Fruit fly (Drosophila melanogaster) whole organism, embryonic: Measurements from ENCODE around the gene CG42727.

Experiments
- Abd-B ChIP-seq: fragments of 200-800 bp; sonication (Bioruptor generic); optimal IDR thresholded peaks from 2 replicates; lab custom pipeline; 2018; ENCODE audit warnings: missing biosample characterization, mild to moderate bottlenecking, missing genetic modification characterization, moderate library complexity
- Adf1 ChIP-seq: fragments of 200-800 bp; sonication (Bioruptor generic); IDR thresholded peaks from 2 replicates; pipeline ENCODE4 v1.3.6; 2022; ENCODE audit warnings: missing biosample characterization, missing genetic modification characterization
- Aef1 ChIP-seq: fragments of 200-800 bp; sonication (Bioruptor generic); IDR thresholded peaks from 3 replicates; pipeline ENCODE4 v1.3.6; 2022; ENCODE audit warnings: missing biosample characterization, missing genetic modification characterization
- Blimp-1 ChIP-seq: fragments of 200-800 bp; sonication (Bioruptor generic); optimal IDR thresholded peaks from 3 replicates; lab custom pipeline; 2018; ENCODE audit warnings: missing biosample characterization, missing genetic modification characterization, mild to moderate bottlenecking, moderate library complexity, missing genetic modification reagents
- CG10147 ChIP-seq: fragments of 200-800 bp; sonication (Bioruptor generic); optimal IDR thresholded peaks from 2 replicates; lab custom pipeline; 2019; ENCODE audit warnings: missing biosample characterization, mild to moderate bottlenecking, missing genetic modification characterization, moderate library complexity
- CG10431 ChIP-seq: fragments of 200-800 bp; sonication (Bioruptor generic); optimal IDR thresholded peaks from 3 replicates; lab custom pipeline; 2018; ENCODE audit warnings: missing biosample characterization, mild to moderate bottlenecking, missing genetic modification characterization
- CG11247 ChIP-seq: fragments of 200-800 bp; sonication (Bioruptor generic); IDR thresholded peaks from 2 replicates; pipeline ENCODE4 v1.3.6; 2022; ENCODE audit warnings: missing biosample characterization, missing genetic modification characterization
- CG11398 ChIP-seq: fragments of 200-800 bp; sonication (Bioruptor generic); optimal IDR thresholded peaks from 2 replicates; lab custom pipeline; 2016; ENCODE audit warnings: missing biosample characterization, missing genetic modification characterization
- CG11696 ChIP-seq: fragments of 200-800 bp; sonication (Bioruptor generic); IDR thresholded peaks from 2 replicates; pipeline ENCODE4 v1.3.6; 2022; ENCODE audit warnings: missing biosample characterization, missing genetic modification characterization
- CG12104 ChIP-seq: fragments of 200-800 bp; sonication (Bioruptor generic); optimal IDR thresholded peaks from 3 replicates; lab custom pipeline; 2016; ENCODE audit warnings: missing biosample characterization, missing genetic modification characterization
- CG12236 ChIP-seq: fragments of 200-800 bp; sonication (Bioruptor generic); optimal IDR thresholded peaks from 2 replicates; lab custom pipeline; 2016; ENCODE audit warnings: missing biosample characterization, missing genetic modification characterization
- CG12769 ChIP-seq: fragments of 200-800 bp; sonication (Bioruptor generic); optimal IDR thresholded peaks from 2 replicates; lab custom pipeline; 2019; ENCODE audit warnings: missing biosample characterization, mild to moderate bottlenecking, missing genetic modification characterization, moderate library complexity
- CG15479 ChIP-seq: fragments of 200-800 bp; sonication (Bioruptor generic); optimal IDR thresholded peaks from 3 replicates; lab custom pipeline; 2019; ENCODE audit warnings: missing biosample characterization, mild to moderate bottlenecking, missing genetic modification characterization, moderate library complexity
- CG2199 ChIP-seq: fragments of 200-800 bp; sonication (Bioruptor generic); IDR thresholded peaks from 3 replicates; pipeline ENCODE4 v1.3.6; 2022; ENCODE audit warnings: missing biosample characterization, missing genetic modification characterization
- CG31388 ChIP-seq: fragments of 200-800 bp; sonication (Bioruptor generic); optimal IDR thresholded peaks from 2 replicates; lab custom pipeline; 2016; ENCODE audit warnings: missing biosample characterization, missing genetic modification characterization
- CG33557 ChIP-seq: fragments of 200-800 bp; sonication (Bioruptor generic); optimal IDR thresholded peaks from 2 replicates; lab custom pipeline; 2019; ENCODE audit warnings: missing biosample characterization, mild to moderate bottlenecking, missing genetic modification characterization, moderate library complexity
- CG3726 ChIP-seq: fragments of 200-800 bp; sonication (Bioruptor generic); IDR thresholded peaks from 3 replicates; pipeline ENCODE4, ENCODE4 v1.3.6; 2022; ENCODE audit warnings: missing biosample characterization, missing genetic modification characterization
- CG5180 ChIP-seq: fragments of 200-800 bp; sonication (Bioruptor generic); optimal IDR thresholded peaks from 3 replicates; lab custom pipeline; 2017; ENCODE audit warnings: missing biosample characterization, missing genetic modification characterization, mild to moderate bottlenecking, moderate library complexity, missing genetic modification reagents
- CG7372 ChIP-seq: fragments of 200-800 bp; sonication (Bioruptor generic); IDR thresholded peaks from 2 replicates; pipeline ENCODE4 v1.3.6; 2022; ENCODE audit warnings: missing biosample characterization, missing genetic modification characterization
- Dek ChIP-seq: fragments of 200-800 bp; sonication (Bioruptor generic); optimal IDR thresholded peaks from 3 replicates; lab custom pipeline; 2019; ENCODE audit warnings: missing biosample characterization, mild to moderate bottlenecking, missing genetic modification characterization, moderate library complexity
- Elba2 ChIP-seq: fragments of 200-800 bp; sonication (Bioruptor generic); optimal IDR thresholded peaks from 3 replicates; lab custom pipeline; 2016; ENCODE audit warnings: missing biosample characterization, missing genetic modification characterization
- Hmr ChIP-seq: fragments of 200-800 bp; sonication (Bioruptor generic); optimal IDR thresholded peaks from 3 replicates; lab custom pipeline; 2017; ENCODE audit warnings: mild to moderate bottlenecking, missing biosample characterization, missing genetic modification reagents, missing genetic modification characterization
- Hmx ChIP-seq: fragments of 200-800 bp; sonication (Bioruptor generic); optimal IDR thresholded peaks from 2 replicates; lab custom pipeline; 2016; ENCODE audit warnings: missing biosample characterization, missing genetic modification characterization
- Med ChIP-seq: fragments of 200-800 bp; sonication (Bioruptor generic); peaks from one replicate; lab custom pipeline; 2016; ENCODE audit warnings: missing biosample characterization, missing genetic modification characterization, mild to moderate bottlenecking, inconsistent platforms, moderate library complexity
- Nf-YC ChIP-seq: fragments of 200-800 bp; optimal IDR thresholded peaks from 3 replicates; lab custom pipeline; 2019; ENCODE audit warnings: missing biosample characterization, mild to moderate bottlenecking, missing genetic modification characterization, moderate library complexity
- Opbp ChIP-seq: fragments of 200-800 bp; sonication (Bioruptor generic); IDR thresholded peaks from 3 replicates; pipeline ENCODE4 v1.3.6; 2022; ENCODE audit warnings: missing biosample characterization, missing genetic modification characterization; ENCODE audit not compliant: partially characterized antibody
- Pdp1 ChIP-seq, 2 experiments: fragments of 200-800 bp; sonication (Bioruptor generic); optimal IDR thresholded peaks; 3 replicates each; lab custom pipeline; 2016; ENCODE audit warnings: missing biosample characterization in 2 of 2, missing genetic modification characterization in 2 of 2, mild to moderate bottlenecking in 1 of 2, moderate library complexity in 1 of 2
- Side ChIP-seq: fragments of 200-800 bp; sonication (Bioruptor generic); optimal IDR thresholded peaks from 2 replicates; lab custom pipeline; 2016; ENCODE audit warnings: missing biosample characterization, missing genetic modification characterization
- Sry-δ ChIP-seq: fragments of 200-800 bp; sonication (Bioruptor generic); optimal IDR thresholded peaks from 2 replicates; lab custom pipeline; 2016; ENCODE audit warnings: missing biosample characterization, missing genetic modification characterization
- Trl ChIP-seq, 3 experiments: fragments of >200 bp in 2 of 3; fragments of 200-800 bp in 1 of 3; sonication (Bioruptor generic) in 1 of 3; optimal IDR thresholded peaks; 2 replicates in 1 of 3; 3 replicates in 2 of 3; lab custom pipeline; 2016 to 2017; ENCODE audit warnings: missing biosample characterization in 1 of 3, missing genetic modification characterization in 1 of 3
- Xbp1 ChIP-seq: fragments of 200-800 bp; sonication (Bioruptor generic); optimal IDR thresholded peaks from 3 replicates; lab custom pipeline; 2016; ENCODE audit warnings: missing biosample characterization, mild to moderate bottlenecking, missing genetic modification characterization
- ac ChIP-seq: fragments of 200-800 bp; sonication (Bioruptor generic); optimal IDR thresholded peaks from 3 replicates; lab custom pipeline; 2017; ENCODE audit warnings: missing biosample characterization, mild to moderate bottlenecking, missing genetic modification characterization
- ash1 ChIP-seq: fragments of 200-800 bp; sonication (Bioruptor generic); optimal IDR thresholded peaks from 2 replicates; lab custom pipeline; 2018; ENCODE audit warnings: missing biosample characterization, mild to moderate bottlenecking, missing genetic modification characterization
- bab2 ChIP-seq: fragments of 200-800 bp; sonication (Bioruptor generic); optimal IDR thresholded peaks from 2 replicates; lab custom pipeline; 2016; ENCODE audit warnings: missing biosample characterization, missing genetic modification characterization
- cg ChIP-seq: fragments of 200-800 bp; sonication (Bioruptor generic); optimal IDR thresholded peaks from 3 replicates; lab custom pipeline; 2019; ENCODE audit warnings: missing biosample characterization, mild to moderate bottlenecking, missing genetic modification characterization, moderate library complexity
- exex ChIP-seq: fragments of 200-800 bp; sonication (Bioruptor generic); optimal IDR thresholded peaks from 4 replicates; lab custom pipeline; 2018; ENCODE audit warnings: missing biosample characterization, mild to moderate bottlenecking, missing genetic modification characterization, moderate library complexity
- gfzf ChIP-seq: fragments of 200-800 bp; sonication (Bioruptor generic); optimal IDR thresholded peaks from 2 replicates; lab custom pipeline; 2016; ENCODE audit warnings: missing biosample characterization, mild to moderate bottlenecking, missing genetic modification characterization, moderate library complexity
- grn ChIP-seq: fragments of 200-800 bp; sonication (Bioruptor generic); optimal IDR thresholded peaks from 3 replicates; lab custom pipeline; 2017; ENCODE audit warnings: missing biosample characterization, missing genetic modification characterization
- insv ChIP-seq, 2 experiments: fragments of 200-800 bp; sonication (Bioruptor generic); optimal IDR thresholded peaks; 3 replicates each; lab custom pipeline; 2016 to 2018; ENCODE audit warnings: missing biosample characterization in 2 of 2, missing genetic modification characterization in 2 of 2
- maf-S ChIP-seq: fragments of 200-800 bp; sonication (Bioruptor generic); optimal IDR thresholded peaks from 2 replicates; lab custom pipeline; 2016; ENCODE audit warnings: missing biosample characterization, missing genetic modification characterization
- sens ChIP-seq: fragments of 200-800 bp; sonication (Bioruptor generic); peaks from one replicate; lab custom pipeline; 2016; ENCODE audit warnings: missing biosample characterization, missing genetic modification characterization
- sim ChIP-seq: fragments of 200-800 bp; sonication (Bioruptor generic); IDR thresholded peaks from 2 replicates; pipeline ENCODE4 v1.3.6; 2022; ENCODE audit warnings: missing biosample characterization, missing genetic modification characterization
- sug ChIP-seq: fragments of 200-800 bp; optimal IDR thresholded peaks from 2 replicates; lab custom pipeline; 2019; ENCODE audit warnings: missing biosample characterization, mild to moderate bottlenecking, missing genetic modification characterization, moderate library complexity
- tap ChIP-seq: fragments of 200-800 bp; optimal IDR thresholded peaks from 3 replicates; lab custom pipeline; 2019; ENCODE audit warnings: missing biosample characterization, mild to moderate bottlenecking, missing genetic modification characterization, moderate library complexity
- tx ChIP-seq: fragments of 200-800 bp; sonication (Bioruptor generic); optimal IDR thresholded peaks from 2 replicates; lab custom pipeline; 2016; ENCODE audit warnings: missing biosample characterization, missing genetic modification characterization

Gene CG42727

DNA sequence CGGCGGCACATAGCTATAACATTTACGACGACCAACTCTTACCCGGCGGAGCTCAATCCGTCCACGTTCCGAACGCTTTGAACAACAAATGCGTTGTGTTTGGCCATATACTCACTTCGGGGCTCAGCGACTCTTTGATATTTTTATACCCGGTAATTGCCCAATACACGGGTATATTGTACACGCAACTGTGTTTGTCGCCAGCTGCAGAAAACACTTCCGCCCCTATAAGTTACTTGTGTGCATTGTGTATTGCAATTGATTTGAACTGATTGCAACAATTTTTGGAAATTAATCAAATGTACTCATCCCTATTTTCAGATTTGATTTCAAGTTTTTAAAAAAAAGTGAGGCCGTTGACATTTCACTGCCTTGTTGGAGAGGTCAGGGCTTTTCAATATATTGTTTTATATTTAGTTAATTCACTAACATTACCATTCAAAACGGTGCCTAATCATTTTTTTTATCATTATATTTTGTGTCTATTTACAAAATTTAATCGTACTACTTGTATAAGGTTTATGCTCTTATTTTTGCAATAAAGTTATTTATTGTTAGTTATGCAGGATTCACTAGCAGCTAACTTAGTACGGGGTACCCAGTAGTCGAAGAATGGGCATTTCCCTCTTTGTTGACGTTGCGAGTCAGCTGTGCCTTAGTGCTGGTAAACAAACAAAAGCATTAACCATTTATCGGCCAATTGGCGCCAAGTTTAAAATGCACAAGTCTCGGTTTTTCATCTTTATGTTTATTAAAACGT is 4.7 kb upstream of the CG42727 start, which contains the start of gene Nagk (continued):
- TF ChIP-seq Dek (tag; lab: Kevin White, UChicago) (peak; percentile 35), CG11398 (no peak), Nf-YC (tag; lab: Kevin White, UChicago) (peak; percentile 66)

dm6 chr3R:15345198-15346017 is 2.4 kb upstream of the CG42727 start:
- TF ChIP-seq Abd-B (GFP tag; lab: Kevin White, UChicago) (no peak), cg (GFP tag; lab: Kevin White, UChicago) (peak; percentile 76), exex (tag; lab: Kevin White, UChicago) (peak; percentile 3), tap (tag; lab: Kevin White, UChicago) (no peak), CG12236 (no peak), CG3726 (GFP tag; lab: Robert Waterston, UW) (no peak), Hmx (GFP tag; lab: Kevin White, UChicago) (no peak), Aef1 (GFP tag; lab: Robert Waterston, UW) (no peak), Pdp1 (GFP tag; optimal IDR thresholded peaks at IDR 0.05; lab: Kevin White, UChicago) (peak in 1 of 2 experiments; percentile 52), CG7372 (GFP tag; lab: Robert Waterston, UW) (no peak), maf-S (GFP tag; lab: Kevin White, UChicago) (no peak), Xbp1 (GFP tag; lab: Kevin White, UChicago) (peak; percentile 51), Hmr (no peak), CG10431 (GFP tag; lab: Kevin White, UChicago) (peak; percentile 85), Elba2 (GFP tag; lab: Kevin White, UChicago) (peak; percentile 83), Trl (optimal IDR thresholded peaks at IDR 0.05; lab: Kevin White, UChicago) (peak in 1 of 2 experiments; percentile 5), Trl (GFP tag; optimal IDR thresholded peaks at IDR 0.05; lab: Kevin White, UChicago) (no peak), CG5180 (GFP tag; lab: Kevin White, UChicago) (peak; percentile 44), Med (GFP tag; lab: Kevin White, UChicago) (peak; percentile 3), ac (GFP tag; lab: Kevin White, UChicago) (peak; percentile 10), tx (GFP tag; lab: Kevin White, UChicago) (no peak), sim (GFP tag; lab: Robert Waterston, UW) (0 out of 2 replicates have a peak, but pooled peaks have one; percentile 7), sens (GFP tag; lab: Kevin White, UChicago) (peak; percentile 26), Side (GFP tag; lab: Kevin White, UChicago) (no peak), CG11696 (GFP tag; lab: Robert Waterston, UW) (peak; percentile 62; the same call in 1 of the 2 replicates), Sry-δ (GFP tag; lab: Kevin White, UChicago) (no peak), CG33557 (GFP tag; lab: Kevin White, UChicago) (peak; percentile 9), Adf1 (no peak), bab2 (GFP tag; lab: Kevin White, UChicago) (no peak), sug (peak; percentile 22), ash1 (no peak), Blimp-1 (GFP tag; lab: Kevin White, UChicago) (peak; percentile 98), CG12769 (tag; lab: Kevin White, UChicago) (peak; percentile 31), gfzf (no peak), Opbp (no peak), CG31388 (no peak), CG2199 (GFP tag; lab: Robert Waterston, UW) (no peak), CG11247 (GFP tag; lab: Robert Waterston, UW) (no peak), CG12104 (no peak), insv (GFP tag; optimal IDR thresholded peaks at IDR 0.05; lab: Kevin White, UChicago) (peak in 1 of 2 experiments; percentile 89), grn (GFP tag; lab: Kevin White, UChicago) (peak; percentile 80), CG10147 (GFP tag; lab: Kevin White, UChicago) (no peak), CG15479 (GFP tag; lab: Kevin White, UChicago) (peak; percentile 80)
